Worm (Caenorhabditis elegans) whole organism, L4 larva: Measurements from ENCODE around the gene gap-1.

Source experiments
- F26F4.8 ChIP-seq: fragments of 200-800 bp; sonication (Bioruptor generic); conservative IDR thresholded peaks from 2 replicates; pipeline ENCODE4 v1.3.6; 2022; ENCODE audit warnings: missing genetic modification characterization, missing compliant biosample characterization
- arid-1 ChIP-seq: fragments of 200-800 bp; sonication (Bioruptor generic); conservative IDR thresholded peaks from 2 replicates; pipeline ENCODE4 v1.3.6; 2022; ENCODE audit warnings: missing genetic modification reagents, missing genetic modification characterization, missing compliant biosample characterization
- dpl-1 ChIP-seq: fragments of 150-350 bp; optimal IDR thresholded peaks from 2 replicates; lab custom pipeline; 2014; ENCODE audit warnings: missing biosample characterization, missing genetic modification reagents, missing genetic modification characterization
- lin-13 ChIP-seq: fragments of 150-350 bp; optimal IDR thresholded peaks from 2 replicates; lab custom pipeline; 2014; ENCODE audit warnings: missing biosample characterization, missing genetic modification reagents, missing genetic modification characterization
- mdl-1 ChIP-seq, 2 experiments: fragments of 150-350 bp in 1 of 2; sonication (generic microtip) in 1 of 2; optimal IDR thresholded peaks; 2 replicates each; lab custom pipeline; 2014 to 2017; ENCODE audit warnings: missing biosample characterization in 2 of 2, missing genetic modification characterization in 2 of 2
- mep-1 ChIP-seq: fragments of 150-350 bp; sonication (generic microtip); optimal IDR thresholded peaks from 3 replicates; lab custom pipeline; 2014; ENCODE audit warnings: missing biosample characterization, missing genetic modification characterization
- nhr-25 ChIP-seq: sonication (generic microtip); optimal IDR thresholded peaks from 2 replicates; lab custom pipeline; 2017; ENCODE audit warnings: missing genetic modification characterization, mild to moderate bottlenecking, missing compliant biosample characterization, antibody characterized with exemption, moderate library complexity, borderline replicate concordance; ENCODE audit not compliant: insufficient read depth
- nhr-76 ChIP-seq: fragments of 150-350 bp; optimal IDR thresholded peaks from 2 replicates; lab custom pipeline; 2014; ENCODE audit warnings: missing biosample characterization, missing genetic modification characterization
- saeg-2 ChIP-seq: fragments of 200-800 bp; sonication (Bioruptor generic); IDR thresholded peaks from 2 replicates; pipeline ENCODE4 v1.3.6; 2022; ENCODE audit warnings: missing genetic modification reagents, missing genetic modification characterization, missing compliant biosample characterization
- set-16 ChIP-seq: fragments of 200-800 bp; sonication (Bioruptor generic); IDR thresholded peaks from 2 replicates; pipeline ENCODE4 v1.3.6; 2022; ENCODE audit warnings: missing genetic modification reagents, missing genetic modification characterization, missing compliant biosample characterization
- unc-39 ChIP-seq: sonication (generic microtip); optimal IDR thresholded peaks from 2 replicates; lab custom pipeline; 2017; ENCODE audit warnings: missing biosample characterization, missing genetic modification characterization
- unc-62 ChIP-seq, 3 experiments: fragments of 150-350 bp in 1 of 3; sonication (generic microtip); optimal IDR thresholded peaks in 2 of 3; peaks in 1 of 3; 1 replicate in 1 of 3; 2 replicates in 2 of 3; lab custom pipeline; 2014 to 2017; ENCODE audit warnings: missing biosample characterization in 3 of 3, missing genetic modification characterization in 3 of 3, missing genetic modification reagents in 3 of 3, missing genotype in 1 of 3
- ztf-11 ChIP-seq: fragments of 150-350 bp; optimal IDR thresholded peaks from 2 replicates; lab custom pipeline; 2014; ENCODE audit warnings: missing biosample characterization, missing genetic modification characterization

- TF ChIP-seq unc-39 (tag; lab: Kevin White, UChicago) (no peak), mdl-1 (tag; optimal IDR thresholded peaks at IDR 0.05; lab: Kevin White, UChicago) (no peak), dpl-1 (no peak), lin-13 (no peak), set-16 (no peak), ztf-11 (tag; lab: Kevin White, UChicago) (no peak), saeg-2 (GFP tag; lab: Robert Waterston, UW) (no peak), mep-1 (tag; lab: Kevin White, UChicago) (no peak), nhr-76 (no peak), F26F4.8 (no peak), nhr-25 (tag; lab: Kevin White, UChicago) (no peak), unc-62 (GFP tag; optimal IDR thresholded peaks at IDR 0.05 in 1 of 2; lab: Kevin White, UChicago) (no peak), unc-62 (tag; optimal IDR thresholded peaks at IDR 0.05; lab: Kevin White, UChicago) (no peak), arid-1 (GFP tag; lab: Robert Waterston, UW) (no peak)
Measured at ce11 chrX:2204963-2205362, 12.7 kb downstream of the gap-1 start, which contains the start of gene T24C12.4.
